Worm (Caenorhabditis elegans): Measurements from ENCODE around the gene nep-8.

DNA sequence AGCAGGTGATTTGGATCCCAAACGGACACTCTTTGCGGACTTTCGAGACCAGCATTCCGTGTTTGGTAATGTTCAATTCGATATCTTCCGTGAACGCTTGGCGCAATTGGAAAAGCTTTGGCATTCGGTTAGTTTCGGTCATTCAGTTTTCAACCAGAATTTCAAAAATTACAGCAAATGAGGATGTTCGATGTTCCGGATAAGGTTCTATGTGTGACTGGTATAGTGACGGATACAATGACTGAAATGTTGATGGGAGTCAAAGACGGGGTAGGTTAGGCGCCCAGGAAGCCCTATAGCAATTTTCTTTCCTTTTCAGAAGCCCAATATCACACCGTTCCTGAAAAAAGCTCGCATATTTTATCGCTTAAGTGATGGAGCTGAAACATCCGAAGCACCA is 20.5 kb upstream of the nep-8 start:
- TF ChIP-seq madf-9 (GFP tag; conservative IDR thresholded peaks at IDR 0.05), result no peak
- TF ChIP-seq saeg-2 (GFP tag; IDR thresholded peaks at IDR 0.05), result no peak
- TF ChIP-seq dve-1 (tag; optimal IDR thresholded peaks at IDR 0.05; ENCODE audit: insufficient read depth), result no peak
- TF ChIP-seq aha-1 (tag), result no peak
- TF ChIP-seq ceh-82 (tag; optimal IDR thresholded peaks at IDR 0.05), result no peak
- TF ChIP-seq fos-1 (tag; optimal IDR thresholded peaks at IDR 0.05), result no peak
